Fruit fly (Drosophila melanogaster): Measurements from ENCODE around the gene tmod.

The tmod gene

dm6 chr3R:30617457-30617856, 85.0 kb downstream of the tmod start:
- TF ChIP-seq Sin3A (optimal IDR thresholded peaks at IDR 0.05): no peak
- no peak for TF ChIP-seq Myc (optimal IDR thresholded peaks at IDR 0.05)
- no peak for TF ChIP-seq ttk (optimal IDR thresholded peaks at IDR 0.05)
- no peak for TF ChIP-seq psq (optimal IDR thresholded peaks at IDR 0.05)
- TF ChIP-seq insv (optimal IDR thresholded peaks at IDR 0.05): no peak
- no peak for TF ChIP-seq h (optimal IDR thresholded peaks at IDR 0.05)

dm6 chr3R:30621806-30622205, 89.4 kb downstream of the tmod start, which contains the start of gene CG44954:
CG44954 (minus strand) TSS chr3R:30621906.
- no peak for TF ChIP-seq ttk (optimal IDR thresholded peaks at IDR 0.05)
- no peak for TF ChIP-seq insv (optimal IDR thresholded peaks at IDR 0.05)
- no peak for TF ChIP-seq Myc (optimal IDR thresholded peaks at IDR 0.05)
- TF ChIP-seq Sin3A (optimal IDR thresholded peaks at IDR 0.05): no peak
- TF ChIP-seq h (optimal IDR thresholded peaks at IDR 0.05): no peak
- TF ChIP-seq psq (optimal IDR thresholded peaks at IDR 0.05): no peak
